Fruit fly (Drosophila melanogaster): ENCODE data around the gene fry.

dm6 chr3L:9697527-9697883, 18.6 kb upstream of the fry start:
- TF ChIP-seq ttk (optimal IDR thresholded peaks at IDR 0.05), result no peak
- no peak for TF ChIP-seq Sin3A (optimal IDR thresholded peaks at IDR 0.05)
- TF ChIP-seq Myc (optimal IDR thresholded peaks at IDR 0.05), result no peak
- no peak for TF ChIP-seq psq (optimal IDR thresholded peaks at IDR 0.05)

Measured in Kc167 (cell line).